Worm (Caenorhabditis elegans) whole organism, dauer: ENCODE results near the gene Y16E11A.4.
"Not testable (repeated sequence)": the region's sequence is repeated elsewhere in the genome, so short reads cannot be mapped to it uniquely, and the experiment has no call there.

Experiments
- unc-62 ChIP-seq: sonication (generic microtip); optimal IDR thresholded peaks from 2 replicates; lab custom pipeline; 2017; ENCODE audit warnings: missing biosample characterization, missing genetic modification reagents, missing genetic modification characterization

Y16E11A.4 gene

DNA sequence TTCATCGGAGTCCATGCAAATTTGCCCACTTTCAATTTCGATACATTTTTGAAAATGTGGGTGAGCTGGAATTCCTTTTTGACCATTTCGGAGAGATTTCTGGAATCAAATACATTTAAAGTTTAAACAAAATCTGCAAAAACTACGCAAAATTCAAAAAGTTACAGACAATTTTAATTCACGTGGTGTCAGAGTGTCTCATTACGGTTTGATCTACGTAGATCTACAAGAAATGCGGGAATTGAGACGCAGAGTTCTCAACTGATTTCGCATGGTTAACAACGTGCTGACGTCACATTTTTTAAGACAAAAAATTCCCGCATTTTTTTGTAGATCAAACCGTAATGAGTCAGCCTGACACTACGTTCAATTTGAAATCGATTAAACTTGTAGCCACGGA, 39.4 kb downstream of the Y16E11A.4 start, which contains the start of gene bath-21:
Gene bath-21, minus strand, starts transcription at position 101 of the 400 bp plus-strand sequence.
- no peak for TF ChIP-seq unc-62

DNA sequence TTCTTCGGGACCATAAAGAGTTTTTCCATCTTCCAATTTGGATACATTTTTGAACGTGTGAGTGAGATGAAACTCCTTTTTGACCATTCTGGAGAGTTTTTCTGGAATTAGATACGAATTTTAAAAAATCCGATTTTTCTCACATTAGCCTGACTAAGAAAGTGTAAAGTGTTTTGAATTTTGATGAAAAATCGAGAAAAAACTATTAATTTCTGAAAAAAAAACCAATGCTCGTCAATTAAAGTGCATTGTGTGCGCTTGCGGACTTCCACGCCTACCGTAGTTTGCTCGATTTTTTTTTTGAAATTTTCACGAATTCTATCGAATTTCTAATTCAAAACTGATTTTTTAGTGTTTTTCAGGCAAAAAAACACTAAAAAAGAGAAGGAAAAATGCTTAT, 41.6 kb downstream of the Y16E11A.4 start, which contains the start of gene bath-1:
Gene bath-1, minus strand, starts transcription at position 101 of the 400 bp plus-strand sequence.
- no peak for TF ChIP-seq unc-62

DNA sequence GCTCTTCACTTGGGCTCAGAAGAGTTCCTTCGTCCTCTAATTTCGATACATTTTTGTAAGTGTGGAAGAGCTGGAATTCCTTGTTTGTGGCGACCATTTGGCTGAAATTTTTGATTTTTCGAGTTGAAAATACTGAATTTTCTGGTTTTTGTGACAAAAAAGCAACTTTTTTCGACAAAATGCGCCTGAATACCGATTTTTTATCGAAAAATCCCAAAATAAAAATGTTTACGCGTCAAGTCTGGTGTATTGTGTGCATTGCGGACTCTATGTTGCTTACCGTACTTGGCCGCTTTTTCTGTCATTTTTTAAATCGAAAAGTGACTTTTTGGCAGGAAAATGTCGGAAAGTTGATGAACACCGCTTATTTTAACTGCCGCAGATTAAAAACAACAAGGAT, 43.3 kb downstream of the Y16E11A.4 start, which contains the start of gene bath-3:
Gene bath-3, minus strand, starts transcription at position 101 of the 400 bp plus-strand sequence.
- no peak for TF ChIP-seq unc-62

DNA sequence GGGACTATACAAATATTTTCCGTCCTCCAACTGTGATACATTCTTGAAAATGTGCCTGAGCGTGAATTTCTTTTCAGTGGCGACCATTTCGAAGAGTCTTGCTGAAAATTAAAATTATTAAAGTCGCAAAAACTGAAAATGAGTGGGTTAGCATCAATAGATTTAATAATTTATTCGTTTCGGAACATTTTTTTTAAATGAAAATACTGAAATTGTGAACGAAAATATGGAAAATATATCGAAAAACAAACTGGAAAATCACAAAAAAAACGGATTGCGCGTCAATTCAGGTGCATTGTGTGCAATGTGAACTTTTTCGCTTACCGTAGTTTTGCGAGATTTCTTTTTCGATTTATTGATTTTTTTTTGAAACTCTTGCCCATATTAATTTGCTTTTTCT, 44.8 kb downstream of the Y16E11A.4 start, which contains the start of gene bath-5:
Gene bath-5, minus strand, starts transcription at position 101 of the 400 bp plus-strand sequence.
- no peak for TF ChIP-seq unc-62

DNA sequence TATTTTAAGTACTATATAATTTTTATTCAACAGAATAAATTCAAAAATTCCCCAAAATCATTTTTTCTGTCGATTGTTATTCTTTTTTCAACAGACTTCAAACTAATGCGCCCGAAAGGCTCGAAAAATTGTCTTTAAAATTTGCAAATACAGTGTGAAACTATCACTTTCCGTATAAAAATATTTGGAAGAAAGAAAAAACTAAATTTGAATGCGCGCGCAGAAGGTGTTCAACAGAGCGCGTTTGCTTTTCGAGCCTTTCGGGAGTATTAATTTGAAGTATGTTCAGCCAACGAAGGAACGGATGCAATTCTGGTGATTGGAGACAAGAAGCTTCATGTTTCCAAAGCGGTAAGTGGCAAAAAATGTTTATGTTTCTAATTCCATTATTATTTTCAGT, 45.2 kb downstream of the Y16E11A.4 start, which contains the start of gene btb-4:
Gene btb-4, plus strand, starts transcription at position 35 of the 400 bp plus-strand sequence.
- TF ChIP-seq unc-62, result not testable (repeated sequence)

DNA sequence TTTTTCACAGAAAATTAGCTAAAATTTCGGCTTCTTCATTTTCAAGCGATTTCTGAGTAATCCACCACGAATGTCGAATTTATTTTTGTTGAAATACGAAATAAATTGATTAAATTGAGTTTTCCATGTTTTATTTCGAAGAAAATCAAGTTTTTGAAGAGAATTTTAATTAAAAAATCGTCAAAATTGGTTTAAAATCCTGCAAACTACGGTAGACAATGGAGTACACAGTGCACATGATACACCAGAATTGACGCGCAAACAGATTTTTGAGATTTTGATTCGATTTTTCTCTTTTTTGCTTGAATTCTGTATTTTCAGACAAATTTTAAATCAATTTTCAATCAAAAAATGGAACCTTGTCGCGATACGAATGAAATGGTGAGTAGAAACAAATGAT, 46.2 kb downstream of the Y16E11A.4 start, which contains the start of gene F59H6.14:
Gene F59H6.14, plus strand, starts transcription at position 301 of the 400 bp plus-strand sequence.
- TF ChIP-seq unc-62, result no peak
